Fruit fly (Drosophila melanogaster) whole organism, prepupa: ENCODE data around the gene Sur.

Experiments used
- CG11294 ChIP-seq: fragments of 200-800 bp; sonication (Bioruptor generic); IDR thresholded peaks from 2 replicates; pipeline ENCODE4 v1.3.6; 2022; ENCODE audit warnings: missing biosample characterization, missing genetic modification characterization
- CG32006 ChIP-seq: fragments of 200-800 bp; sonication (Bioruptor generic); optimal IDR thresholded peaks from 3 replicates; lab custom pipeline; 2017; ENCODE audit warnings: missing biosample characterization, mild to moderate bottlenecking, missing genetic modification characterization
- CG7368 ChIP-seq: fragments of 200-800 bp; sonication (Bioruptor generic); optimal IDR thresholded peaks from 3 replicates; lab custom pipeline; 2016; ENCODE audit warnings: missing biosample characterization, missing genetic modification characterization
- Eip78C ChIP-seq: fragments of 200-800 bp; sonication (Bioruptor generic); peaks from one replicate; lab custom pipeline; 2016; ENCODE audit warnings: missing biosample characterization, missing genetic modification characterization
- Ets96B ChIP-seq: fragments of 200-800 bp; optimal IDR thresholded peaks from 2 replicates; lab custom pipeline; 2019; ENCODE audit warnings: missing biosample characterization, mild to moderate bottlenecking, missing genetic modification characterization, moderate library complexity
- cyc ChIP-seq: fragments of 200-800 bp; sonication (Bioruptor generic); optimal IDR thresholded peaks from 3 replicates; lab custom pipeline; 2016; ENCODE audit warnings: missing biosample characterization, missing genetic modification characterization
- dac ChIP-seq: fragments of 200-800 bp; sonication (Bioruptor generic); optimal IDR thresholded peaks from 2 replicates; lab custom pipeline; 2017; ENCODE audit warnings: missing biosample characterization, mild to moderate bottlenecking, missing genetic modification characterization
- esn ChIP-seq: fragments of 200-800 bp; sonication (Bioruptor generic); optimal IDR thresholded peaks from 2 replicates; lab custom pipeline; 2016; ENCODE audit warnings: missing biosample characterization, mild to moderate bottlenecking, missing genetic modification characterization, moderate library complexity
- spab ChIP-seq: fragments of 200-800 bp; sonication (Bioruptor generic); optimal IDR thresholded peaks from 2 replicates; lab custom pipeline; 2017; ENCODE audit warnings: missing biosample characterization, mild to moderate bottlenecking, missing genetic modification characterization, missing genetic modification reagents
- ss ChIP-seq, 2 experiments: fragments of 200-800 bp; sonication (Bioruptor generic); optimal IDR thresholded peaks; 2 replicates in 1 of 2; 3 replicates in 1 of 2; lab custom pipeline; 2017 to 2018; ENCODE audit warnings: mild to moderate bottlenecking in 2 of 2, missing biosample characterization in 2 of 2, missing genetic modification characterization in 2 of 2, moderate library complexity in 1 of 2

dm6 chr2L:10231092-10231494, 32.2 kb upstream of the Sur start:
- TF ChIP-seq spab (GFP tag; lab: Kevin White, UChicago) (no peak), esn (GFP tag; lab: Kevin White, UChicago) (peak; percentile 55), CG11294 (GFP tag; lab: Robert Waterston, UW) (no peak), ss (GFP tag; optimal IDR thresholded peaks at IDR 0.05; lab: Kevin White, UChicago) (peak in 1 of 2 experiments; percentile 27), CG32006 (GFP tag; lab: Kevin White, UChicago) (no peak), dac (peak; percentile 24), Eip78C (GFP tag; lab: Kevin White, UChicago) (peak; percentile 84), Ets96B (tag; lab: Kevin White, UChicago) (peak; percentile 11), CG7368 (GFP tag; lab: Kevin White, UChicago) (no peak), cyc (GFP tag; lab: Kevin White, UChicago) (peak; percentile 0)
